Fruit fly (Drosophila melanogaster) whole organism, embryonic: ENCODE results near the gene pnt.

ENCODE experiments used
- CG10366 ChIP-seq: fragments of 200-800 bp; sonication (Bioruptor generic); IDR thresholded peaks from 2 replicates; pipeline ENCODE4 v1.3.6; 2022; ENCODE audit warnings: missing biosample characterization, missing genetic modification characterization
- CG11085 ChIP-seq: fragments of 200-800 bp; sonication (Bioruptor generic); IDR thresholded peaks from 2 replicates; pipeline ENCODE4 v1.3.6; 2022; ENCODE audit warnings: missing biosample characterization, missing genetic modification characterization
- CG11456 ChIP-seq: fragments of 200-800 bp; sonication (Bioruptor generic); IDR thresholded peaks from 3 replicates; pipeline ENCODE4 v1.3.6; 2022; ENCODE audit warnings: missing biosample characterization, missing genetic modification characterization
- CG11695 ChIP-seq: fragments of 200-800 bp; sonication (Bioruptor generic); IDR thresholded peaks from 3 replicates; pipeline ENCODE4 v1.3.6; 2022; ENCODE audit warnings: missing biosample characterization, missing genetic modification characterization
- CG13123 ChIP-seq: fragments of 200-800 bp; sonication (Bioruptor generic); optimal IDR thresholded peaks from 2 replicates; lab custom pipeline; 2016; ENCODE audit warnings: missing biosample characterization, missing genetic modification characterization
- CG15073 ChIP-seq: fragments of 200-800 bp; sonication (Bioruptor generic); optimal IDR thresholded peaks from 2 replicates; lab custom pipeline; 2016; ENCODE audit warnings: missing biosample characterization, missing genetic modification characterization
- CG16813 ChIP-seq: fragments of 200-800 bp; sonication (Bioruptor generic); IDR thresholded peaks from 3 replicates; pipeline ENCODE4 v1.3.6; 2022; ENCODE audit warnings: missing biosample characterization, missing genetic modification characterization; ENCODE audit not compliant: partially characterized antibody
- CG18011 ChIP-seq: fragments of 200-800 bp; sonication (Bioruptor generic); optimal IDR thresholded peaks from 2 replicates; lab custom pipeline; 2017; ENCODE audit warnings: missing biosample characterization, missing genetic modification characterization, mild to moderate bottlenecking, moderate library complexity, missing genotype
- CG2875 ChIP-seq: fragments of 200-800 bp; sonication (Bioruptor generic); optimal IDR thresholded peaks from 2 replicates; lab custom pipeline; 2017; ENCODE audit warnings: missing biosample characterization, mild to moderate bottlenecking, missing genetic modification characterization, missing genetic modification reagents
- CG3065 ChIP-seq: fragments of 200-800 bp; sonication (Bioruptor generic); optimal IDR thresholded peaks from 2 replicates; lab custom pipeline; 2016; ENCODE audit warnings: missing biosample characterization, missing genetic modification characterization
- CG31441 ChIP-seq: fragments of 200-800 bp; sonication (Bioruptor generic); IDR thresholded peaks from 2 replicates; pipeline ENCODE4 v1.3.6; 2022; ENCODE audit warnings: missing biosample characterization, missing genetic modification characterization
- CG3163 ChIP-seq: fragments of 200-800 bp; sonication (Bioruptor generic); optimal IDR thresholded peaks from 3 replicates; lab custom pipeline; 2016; ENCODE audit warnings: missing biosample characterization, missing genetic modification characterization
- CG4424 ChIP-seq: fragments of 200-800 bp; sonication (Bioruptor generic); optimal IDR thresholded peaks from 3 replicates; lab custom pipeline; 2016; ENCODE audit warnings: missing biosample characterization, missing genetic modification characterization
- CG4820 ChIP-seq: fragments of 200-800 bp; sonication (Bioruptor generic); optimal IDR thresholded peaks from 3 replicates; lab custom pipeline; 2016; ENCODE audit warnings: missing biosample characterization, missing genetic modification characterization
- CG6254 ChIP-seq: fragments of 200-800 bp; sonication (Bioruptor generic); optimal IDR thresholded peaks from 3 replicates; lab custom pipeline; 2017; ENCODE audit warnings: mild to moderate bottlenecking, missing biosample characterization, missing genetic modification reagents, missing genetic modification characterization
- CG6813 ChIP-seq: fragments of 200-800 bp; sonication (Bioruptor generic); optimal IDR thresholded peaks from 2 replicates; lab custom pipeline; 2017; ENCODE audit warnings: missing biosample characterization, missing genetic modification characterization, mild to moderate bottlenecking, moderate library complexity, missing genetic modification reagents
- CG8281 ChIP-seq: fragments of 200-800 bp; sonication (Bioruptor generic); optimal IDR thresholded peaks from 2 replicates; lab custom pipeline; 2018; ENCODE audit warnings: missing biosample characterization, mild to moderate bottlenecking, missing genetic modification characterization, moderate library complexity
- CG8924 ChIP-seq: fragments of 200-800 bp; optimal IDR thresholded peaks from 3 replicates; lab custom pipeline; 2019; ENCODE audit warnings: missing biosample characterization, mild to moderate bottlenecking, missing genetic modification characterization, moderate library complexity
- CG9932 ChIP-seq: fragments of 200-800 bp; sonication (Bioruptor generic); IDR thresholded peaks from 2 replicates; pipeline ENCODE4 v1.3.6; 2022; ENCODE audit warnings: missing biosample characterization, missing genetic modification characterization
- CoRest ChIP-seq: fragments of 200-800 bp; sonication (Bioruptor generic); optimal IDR thresholded peaks from 3 replicates; lab custom pipeline; 2018; ENCODE audit warnings: missing biosample characterization, mild to moderate bottlenecking, missing genetic modification characterization, moderate library complexity
- Dbx ChIP-seq: fragments of 200-800 bp; sonication (Bioruptor generic); IDR thresholded peaks from 3 replicates; pipeline ENCODE4 v1.3.6; 2022; ENCODE audit warnings: missing biosample characterization, missing genetic modification characterization
- Deaf1 ChIP-seq: fragments of 200-800 bp; optimal IDR thresholded peaks from 3 replicates; lab custom pipeline; 2019; ENCODE audit warnings: missing biosample characterization, mild to moderate bottlenecking, missing genetic modification characterization, moderate library complexity
- Dek ChIP-seq: fragments of 200-800 bp; sonication (Bioruptor generic); optimal IDR thresholded peaks from 3 replicates; lab custom pipeline; 2019; ENCODE audit warnings: missing biosample characterization, mild to moderate bottlenecking, missing genetic modification characterization, moderate library complexity
- Fer1 ChIP-seq: fragments of 200-800 bp; sonication (Bioruptor generic); optimal IDR thresholded peaks from 2 replicates; lab custom pipeline; 2017; ENCODE audit warnings: missing biosample characterization, mild to moderate bottlenecking, missing genetic modification characterization
- HHEX ChIP-seq: fragments of 200-800 bp; sonication (Bioruptor generic); optimal IDR thresholded peaks from 3 replicates; lab custom pipeline; 2017; ENCODE audit warnings: missing biosample characterization, mild to moderate bottlenecking, missing genetic modification characterization, missing genetic modification reagents
- HLH3B ChIP-seq: fragments of 200-800 bp; sonication (Bioruptor generic); IDR thresholded peaks from 2 replicates; pipeline ENCODE4 v1.3.6; 2022; ENCODE audit warnings: missing biosample characterization, missing genetic modification characterization
- Hr3 ChIP-seq: fragments of 200-800 bp; sonication (Bioruptor generic); optimal IDR thresholded peaks from 3 replicates; lab custom pipeline; 2016; ENCODE audit warnings: missing biosample characterization, missing genetic modification characterization
- Hr51 ChIP-seq, 2 experiments: fragments of 200-800 bp; sonication (Bioruptor generic); optimal IDR thresholded peaks; 2 replicates in 1 of 2; 3 replicates in 1 of 2; lab custom pipeline; 2016 to 2018; ENCODE audit warnings: missing biosample characterization in 2 of 2, missing genetic modification characterization in 2 of 2, mild to moderate bottlenecking in 1 of 2, moderate library complexity in 1 of 2
- Kr ChIP-seq: fragments of 200-800 bp; sonication (Bioruptor generic); optimal IDR thresholded peaks from 2 replicates; lab custom pipeline; 2017; ENCODE audit warnings: missing biosample characterization, mild to moderate bottlenecking, missing genetic modification characterization
- PHDP ChIP-seq: fragments of 200-800 bp; sonication (Bioruptor generic); optimal IDR thresholded peaks from 3 replicates; lab custom pipeline; 2018; ENCODE audit warnings: missing biosample characterization, mild to moderate bottlenecking, missing genetic modification characterization, moderate library complexity
- Pdp1 ChIP-seq, 2 experiments: fragments of 200-800 bp; sonication (Bioruptor generic); optimal IDR thresholded peaks; 3 replicates each; lab custom pipeline; 2016; ENCODE audit warnings: missing biosample characterization in 2 of 2, missing genetic modification characterization in 2 of 2, mild to moderate bottlenecking in 1 of 2, moderate library complexity in 1 of 2
- Ravus ChIP-seq: fragments of 200-800 bp; sonication (Bioruptor generic); IDR thresholded peaks from 2 replicates; pipeline ENCODE4 v1.3.6; 2022; ENCODE audit warnings: missing biosample characterization, missing genetic modification characterization
- bsh ChIP-seq, 2 experiments: fragments of 200-800 bp; sonication (Bioruptor generic); optimal IDR thresholded peaks; 2 replicates each; lab custom pipeline; 2017 to 2018; ENCODE audit warnings: mild to moderate bottlenecking in 2 of 2, missing biosample characterization in 2 of 2, missing genetic modification characterization in 2 of 2, moderate library complexity in 1 of 2
- cato ChIP-seq: fragments of 200-800 bp; sonication (Bioruptor generic); optimal IDR thresholded peaks from 2 replicates; lab custom pipeline; 2016; ENCODE audit warnings: missing biosample characterization, missing genetic modification characterization, borderline replicate concordance
- cg ChIP-seq: fragments of 200-800 bp; sonication (Bioruptor generic); optimal IDR thresholded peaks from 3 replicates; lab custom pipeline; 2019; ENCODE audit warnings: missing biosample characterization, mild to moderate bottlenecking, missing genetic modification characterization, moderate library complexity
- cwo ChIP-seq: fragments of 200-800 bp; sonication (Bioruptor generic); optimal IDR thresholded peaks from 3 replicates; lab custom pipeline; 2017; ENCODE audit warnings: missing biosample characterization, missing genetic modification characterization, mild to moderate bottlenecking, moderate library complexity, missing genetic modification reagents
- exex ChIP-seq: fragments of 200-800 bp; sonication (Bioruptor generic); optimal IDR thresholded peaks from 4 replicates; lab custom pipeline; 2018; ENCODE audit warnings: missing biosample characterization, mild to moderate bottlenecking, missing genetic modification characterization, moderate library complexity
- gcm ChIP-seq: fragments of 200-800 bp; sonication (Bioruptor generic); optimal IDR thresholded peaks from 2 replicates; lab custom pipeline; 2019; ENCODE audit warnings: missing biosample characterization, mild to moderate bottlenecking, missing genetic modification characterization, moderate library complexity
- ind ChIP-seq: fragments of 200-800 bp; sonication (Bioruptor generic); optimal IDR thresholded peaks from 3 replicates; lab custom pipeline; 2016; ENCODE audit warnings: missing biosample characterization, missing genetic modification characterization
- kay ChIP-seq: fragments of 200-800 bp; sonication (Bioruptor generic); optimal IDR thresholded peaks from 2 replicates; lab custom pipeline; 2016; ENCODE audit warnings: missing biosample characterization, missing genetic modification characterization
- lmd ChIP-seq: fragments of 200-800 bp; sonication (Bioruptor generic); IDR thresholded peaks from 2 replicates; pipeline ENCODE4 v1.3.6; 2022; ENCODE audit warnings: missing biosample characterization, missing genetic modification characterization
- peb ChIP-seq: fragments of 200-800 bp; sonication (Bioruptor generic); IDR thresholded peaks from 2 replicates; pipeline ENCODE4 v1.3.6; 2022; ENCODE audit warnings: missing biosample characterization, missing genetic modification characterization
- pros ChIP-seq: fragments of 200-800 bp; sonication (Bioruptor generic); optimal IDR thresholded peaks from 3 replicates; lab custom pipeline; 2019; ENCODE audit warnings: missing biosample characterization, mild to moderate bottlenecking, missing genetic modification characterization, moderate library complexity
- psq ChIP-seq: fragments of 200-800 bp; sonication (Bioruptor generic); optimal IDR thresholded peaks from 2 replicates; lab custom pipeline; 2017; ENCODE audit warnings: missing biosample characterization, missing genetic modification characterization
- ranshi ChIP-seq: fragments of 200-800 bp; sonication (Bioruptor generic); IDR thresholded peaks from 2 replicates; pipeline ENCODE4 v1.3.6; 2022; ENCODE audit warnings: missing biosample characterization, missing genetic modification characterization
- sens ChIP-seq: fragments of 200-800 bp; sonication (Bioruptor generic); peaks from one replicate; lab custom pipeline; 2016; ENCODE audit warnings: missing biosample characterization, missing genetic modification characterization
- tna ChIP-seq: fragments of 200-800 bp; sonication (Bioruptor generic); IDR thresholded peaks from 2 replicates; pipeline ENCODE4 v1.3.6; 2022; ENCODE audit warnings: missing biosample characterization, missing genetic modification characterization; ENCODE audit not compliant: partially characterized antibody
- unpg ChIP-seq: fragments of 200-800 bp; sonication (Bioruptor generic); optimal IDR thresholded peaks from 3 replicates; lab custom pipeline; 2018; ENCODE audit warnings: missing biosample characterization, mild to moderate bottlenecking, missing genetic modification characterization, moderate library complexity
- vvl ChIP-seq: fragments of 200-800 bp; sonication (Bioruptor generic); IDR thresholded peaks from 2 replicates; pipeline ENCODE4 v1.3.6; 2022; ENCODE audit warnings: missing biosample characterization, missing genetic modification characterization

Gene pnt

DNA sequence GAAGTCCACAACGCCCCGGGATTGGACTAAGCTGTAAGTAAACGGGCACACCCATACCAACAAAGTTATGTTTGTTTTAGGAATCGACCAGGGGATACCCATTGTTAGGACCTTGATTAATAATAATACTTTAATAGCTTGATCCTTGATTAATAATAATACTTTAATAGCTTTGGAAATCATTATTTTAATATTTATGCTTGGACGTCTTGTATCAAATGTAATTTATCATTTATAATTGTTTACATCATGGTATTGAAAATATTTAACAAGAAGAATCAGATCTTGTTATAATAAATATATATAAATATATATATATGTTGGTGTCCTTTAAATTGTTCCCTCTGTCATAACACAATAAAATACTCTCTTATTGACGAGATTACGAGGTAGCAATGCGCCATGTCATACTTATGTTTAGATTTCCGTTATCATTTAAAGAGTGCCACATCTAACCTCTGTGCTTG is 11.0 kb upstream of the pnt start (continued):
- TF ChIP-seq Fer1: peak; percentile 71
- TF ChIP-seq Pdp1 (GFP tag; optimal IDR thresholded peaks at IDR 0.05; lab: Kevin White, UChicago): peak in 1 of 2 experiments; percentile 22
- TF ChIP-seq CG13123 (GFP tag; lab: Kevin White, UChicago): peak; percentile 68
- TF ChIP-seq CG8281 (tag; lab: Kevin White, UChicago): no peak
- TF ChIP-seq pros (GFP tag; lab: Kevin White, UChicago): no peak
- TF ChIP-seq CG18011 (GFP tag; lab: Kevin White, UChicago): peak; percentile 36
- peak; percentile 74 for TF ChIP-seq sens (GFP tag; lab: Kevin White, UChicago)
- peak; percentile 48 for TF ChIP-seq kay (GFP tag; lab: Kevin White, UChicago)
- TF ChIP-seq CG6813 (GFP tag; lab: Kevin White, UChicago): peak; percentile 67
- TF ChIP-seq unpg (GFP tag; lab: Kevin White, UChicago): peak; percentile 87
- peak; percentile 39 for TF ChIP-seq ind (GFP tag; lab: Kevin White, UChicago)
- TF ChIP-seq Dek: peak; percentile 90
- peak in 1 of 2 experiments; percentile 98 for TF ChIP-seq Hr51 (GFP tag; optimal IDR thresholded peaks at IDR 0.05; lab: Kevin White, UChicago)
- peak; percentile 76 for TF ChIP-seq CG10366 (GFP tag; lab: Robert Waterston, UW)
- peak; percentile 91 for TF ChIP-seq vvl (GFP tag; lab: Robert Waterston, UW)
- peak; percentile 59 for TF ChIP-seq cg (GFP tag; lab: Kevin White, UChicago)
- TF ChIP-seq Ravus (GFP tag; lab: Robert Waterston, UW): peak; percentile 36
- peak; percentile 62 for TF ChIP-seq psq
- TF ChIP-seq CG11456: peak; percentile 36; the same call in 1 of the 3 replicates
- peak; percentile 16; the same call in 1 of the 2 replicates for TF ChIP-seq CG11085 (GFP tag; lab: Robert Waterston, UW)
- peak; percentile 88 for TF ChIP-seq CG31441 (GFP tag; lab: Robert Waterston, UW)
- TF ChIP-seq ranshi (GFP tag; lab: Robert Waterston, UW): peak; percentile 80
- no peak for TF ChIP-seq CG3163 (GFP tag; lab: Kevin White, UChicago)
- TF ChIP-seq exex (tag; lab: Kevin White, UChicago): peak; percentile 2
- peak; percentile 72 for TF ChIP-seq Deaf1
- peak; percentile 85 for TF ChIP-seq gcm (GFP tag; lab: Kevin White, UChicago)
- TF ChIP-seq CG6254 (GFP tag; lab: Kevin White, UChicago): peak; percentile 35
- no peak for TF ChIP-seq CG16813 (GFP tag; lab: Robert Waterston, UW)
- TF ChIP-seq CoRest (tag; lab: Kevin White, UChicago): peak; percentile 97
- TF ChIP-seq peb (GFP tag; lab: Robert Waterston, UW): peak; percentile 21; the same call in 1 of the 2 replicates
- TF ChIP-seq PHDP (tag; lab: Kevin White, UChicago): peak; percentile 96
- peak; percentile 46; the same call in 1 of the 3 replicates for TF ChIP-seq Dbx (GFP tag; lab: Robert Waterston, UW)
- peak; percentile 13 for TF ChIP-seq CG15073 (GFP tag; lab: Kevin White, UChicago)
- TF ChIP-seq cato (GFP tag; lab: Kevin White, UChicago): peak; percentile 68
- TF ChIP-seq CG4820: peak; percentile 51
- TF ChIP-seq lmd (GFP tag; lab: Robert Waterston, UW): peak; percentile 79
- peak; percentile 64 to 93 for TF ChIP-seq bsh (GFP tag; optimal IDR thresholded peaks at IDR 0.05; lab: Kevin White, UChicago)
- peak; percentile 66 for TF ChIP-seq CG9932 (GFP tag; lab: Robert Waterston, UW)
- peak; percentile 71 for TF ChIP-seq HHEX
- peak; percentile 67 for TF ChIP-seq CG2875 (GFP tag; lab: Kevin White, UChicago)
- peak; percentile 33 for TF ChIP-seq CG4424 (GFP tag; lab: Kevin White, UChicago)
- TF ChIP-seq cwo (GFP tag; lab: Kevin White, UChicago): peak; percentile 62
- peak; percentile 56 for TF ChIP-seq CG3065 (GFP tag; lab: Kevin White, UChicago)
- TF ChIP-seq Kr (GFP tag; lab: Kevin White, UChicago): no peak
- TF ChIP-seq tna: no peak
- peak; percentile 71 for TF ChIP-seq HLH3B
- peak; percentile 88 for TF ChIP-seq CG8924 (tag; lab: Kevin White, UChicago)
- peak; percentile 88 for TF ChIP-seq CG11695 (GFP tag; lab: Robert Waterston, UW)
- TF ChIP-seq Hr3 (GFP tag; lab: Kevin White, UChicago): peak; percentile 89
